Fruit fly (Drosophila melanogaster) whole organism, pupa: ENCODE measurements around the gene bif.

Experiments used
- CG10348 ChIP-seq: fragments of 200-800 bp; sonication (Bioruptor generic); IDR thresholded peaks from 2 replicates; pipeline ENCODE4 v1.3.6; 2022; ENCODE audit warnings: missing biosample characterization, missing genetic modification characterization
- CG12605 ChIP-seq: fragments of 200-800 bp; sonication (Bioruptor generic); IDR thresholded peaks from 2 replicates; pipeline ENCODE4 v1.3.6; 2022; ENCODE audit warnings: missing biosample characterization, missing genetic modification characterization
- CG13204 ChIP-seq: fragments of 200-800 bp; sonication (Bioruptor generic); optimal IDR thresholded peaks from 2 replicates; lab custom pipeline; 2018; ENCODE audit warnings: missing biosample characterization, mild to moderate bottlenecking, missing genetic modification characterization, moderate library complexity
- CG14655 ChIP-seq: fragments of 200-800 bp; sonication (Bioruptor generic); optimal IDR thresholded peaks from 3 replicates; lab custom pipeline; 2017; ENCODE audit warnings: mild to moderate bottlenecking, missing biosample characterization, missing genetic modification reagents, missing genetic modification characterization
- CG15710 ChIP-seq: fragments of 200-800 bp; sonication (Bioruptor generic); optimal IDR thresholded peaks from 2 replicates; lab custom pipeline; 2018; ENCODE audit warnings: missing biosample characterization, mild to moderate bottlenecking, missing genetic modification characterization, moderate library complexity
- CG17806 ChIP-seq: fragments of 200-800 bp; sonication (Bioruptor generic); optimal IDR thresholded peaks from 2 replicates; lab custom pipeline; 2018; ENCODE audit warnings: missing biosample characterization, mild to moderate bottlenecking, missing genetic modification characterization, moderate library complexity
- CG32121 ChIP-seq: fragments of 200-800 bp; sonication (Bioruptor generic); IDR thresholded peaks from 2 replicates; pipeline ENCODE4 v1.3.6; 2022; ENCODE audit warnings: missing biosample characterization, missing genetic modification characterization
- CG34367 ChIP-seq: fragments of 200-800 bp; sonication (Bioruptor generic); optimal IDR thresholded peaks from 2 replicates; lab custom pipeline; 2018; ENCODE audit warnings: missing biosample characterization, mild to moderate bottlenecking, missing genetic modification characterization
- CG4496 ChIP-seq: fragments of 200-800 bp; sonication (Bioruptor generic); IDR thresholded peaks from 3 replicates; pipeline ENCODE4 v1.3.6; 2022; ENCODE audit warnings: missing biosample characterization, missing genetic modification characterization
- CG8159 ChIP-seq: fragments of 200-800 bp; sonication (Bioruptor generic); optimal IDR thresholded peaks from 3 replicates; lab custom pipeline; 2018; ENCODE audit warnings: missing biosample characterization, mild to moderate bottlenecking, missing genetic modification characterization, moderate library complexity
- CG8301 ChIP-seq: fragments of 200-800 bp; sonication (Bioruptor generic); optimal IDR thresholded peaks from 2 replicates; lab custom pipeline; 2018; ENCODE audit warnings: missing biosample characterization, mild to moderate bottlenecking, missing genetic modification characterization
- CG9948 ChIP-seq: fragments of 200-800 bp; sonication (Bioruptor generic); optimal IDR thresholded peaks from 2 replicates; lab custom pipeline; 2018; ENCODE audit warnings: missing biosample characterization, mild to moderate bottlenecking, missing genetic modification characterization, moderate library complexity
- D1 ChIP-seq: fragments of 200-800 bp; sonication (Bioruptor generic); optimal IDR thresholded peaks from 2 replicates; lab custom pipeline; 2018; ENCODE audit warnings: missing biosample characterization, mild to moderate bottlenecking, missing genetic modification characterization, moderate library complexity
- EcR ChIP-seq: fragments of 200-800 bp; sonication (Bioruptor generic); optimal IDR thresholded peaks from 3 replicates; lab custom pipeline; 2019; ENCODE audit warnings: missing biosample characterization, missing genetic modification characterization, mild to moderate bottlenecking, moderate library complexity, missing genetic modification reagents
- Ets98B ChIP-seq: fragments of 200-800 bp; sonication (Bioruptor generic); IDR thresholded peaks from 2 replicates; pipeline ENCODE4 v1.3.6; 2022; ENCODE audit warnings: missing biosample characterization, missing genetic modification characterization
- Pif1A ChIP-seq: fragments of 200-800 bp; sonication (Bioruptor generic); optimal IDR thresholded peaks from 3 replicates; lab custom pipeline; 2016; ENCODE audit warnings: missing biosample characterization, missing genetic modification characterization
- Pif1B ChIP-seq: fragments of 200-800 bp; sonication (Bioruptor generic); optimal IDR thresholded peaks from 3 replicates; lab custom pipeline; 2016; ENCODE audit warnings: missing biosample characterization, missing genetic modification characterization
- Snoo ChIP-seq: fragments of 200-800 bp; sonication (Bioruptor generic); optimal IDR thresholded peaks from 3 replicates; lab custom pipeline; 2017; ENCODE audit warnings: missing biosample characterization, mild to moderate bottlenecking, missing genetic modification characterization, inconsistent platforms
- fd96Ca ChIP-seq: fragments of 200-800 bp; sonication (Bioruptor generic); IDR thresholded peaks from 3 replicates; pipeline ENCODE4 v1.3.6; 2022; ENCODE audit warnings: missing biosample characterization, missing genetic modification characterization
- gl ChIP-seq: fragments of 200-800 bp; sonication (Bioruptor generic); optimal IDR thresholded peaks from 2 replicates; lab custom pipeline; 2018; ENCODE audit warnings: missing biosample characterization, mild to moderate bottlenecking, missing genetic modification characterization
- rn ChIP-seq: fragments of 200-800 bp; sonication (Bioruptor generic); IDR thresholded peaks from 2 replicates; pipeline ENCODE4 v1.3.6; 2022; ENCODE audit warnings: missing biosample characterization, missing genetic modification characterization

The bif gene

DNA sequence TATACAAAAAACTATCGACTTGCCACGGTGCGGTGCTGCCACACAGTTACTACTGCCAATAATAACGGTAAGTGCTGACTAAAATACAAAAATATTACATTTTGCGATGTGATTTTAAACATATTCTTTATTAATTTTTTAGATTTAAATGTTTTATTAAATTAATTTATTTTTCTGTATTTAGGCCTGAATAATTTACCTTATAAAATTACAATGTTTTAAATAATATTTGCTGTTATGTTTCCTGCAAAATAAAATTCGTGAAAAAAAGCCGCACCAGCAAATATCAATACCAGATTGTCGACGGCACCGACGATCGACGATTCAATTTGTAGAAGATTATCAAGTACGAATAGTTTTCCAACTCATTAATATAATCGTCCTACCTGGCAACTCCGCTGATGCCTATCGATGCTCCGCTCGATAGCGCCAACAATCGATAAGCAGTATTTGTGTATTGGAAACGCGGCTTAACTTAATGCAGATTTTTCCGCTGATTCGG lies at the start of gene bif, which contains the start of gene Vlet:
Gene bif, plus strand, starts transcription at position 432 of the 502 bp plus-strand sequence.
Gene Vlet, minus strand, starts transcription at position 51 of the 502 bp plus-strand sequence.
- TF ChIP-seq CG32121, result 0 out of 2 replicates have a peak, but pooled peaks have one; percentile 37
- TF ChIP-seq CG9948 (tag; lab: Kevin White, UChicago), result peak; percentile 58
- TF ChIP-seq CG13204 (GFP tag; lab: Kevin White, UChicago), result no peak
- peak; percentile 30 for TF ChIP-seq CG8301 (tag; lab: Kevin White, UChicago)
- no peak for TF ChIP-seq gl (tag; lab: Kevin White, UChicago)
- peak; percentile 47 for TF ChIP-seq CG15710
- TF ChIP-seq CG17806 (tag; lab: Kevin White, UChicago), result peak; percentile 36
- TF ChIP-seq D1 (tag; lab: Kevin White, UChicago), result peak; percentile 69
- TF ChIP-seq Snoo (tag; lab: Kevin White, UChicago), result peak; percentile 48
- peak; percentile 64; the same call in 1 of the 3 replicates for TF ChIP-seq fd96Ca (GFP tag; lab: Robert Waterston, UW)
- no peak for TF ChIP-seq Pif1A (GFP tag; lab: Kevin White, UChicago)
- TF ChIP-seq CG4496 (GFP tag; lab: Robert Waterston, UW), result 0 out of 3 replicates have a peak, but pooled peaks have one; percentile 17
- TF ChIP-seq CG8159 (tag; lab: Kevin White, UChicago), result peak; percentile 57
- TF ChIP-seq Pif1B (GFP tag; lab: Kevin White, UChicago), result peak; percentile 59
- peak; percentile 50 for TF ChIP-seq CG34367

DNA sequence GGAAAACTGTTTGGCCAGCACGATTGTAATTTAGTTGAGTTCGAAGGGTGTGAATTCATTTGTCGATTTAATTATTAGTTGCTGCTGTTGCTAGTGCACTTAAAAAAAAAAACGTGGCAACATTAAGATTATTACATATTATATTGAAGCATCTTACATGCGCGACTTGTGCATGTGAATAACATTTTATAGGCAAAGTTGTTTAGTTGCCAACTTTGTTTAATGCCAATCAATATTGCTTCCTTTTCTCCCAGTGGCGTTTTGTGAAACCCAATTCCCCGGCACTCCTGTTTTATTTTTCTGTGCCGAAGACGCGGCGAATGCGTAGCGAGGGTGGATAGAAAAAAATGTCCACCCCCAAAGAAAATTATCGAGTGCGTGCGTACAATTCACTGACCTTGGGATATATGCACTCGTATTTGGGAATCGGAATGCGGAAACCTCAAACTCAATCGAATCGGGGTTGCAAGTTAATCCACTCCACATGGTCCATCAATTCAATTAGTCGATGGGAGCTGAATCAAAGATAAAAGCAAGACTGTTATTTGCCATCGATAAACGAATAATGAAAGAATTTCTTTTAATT lies 49.7 kb upstream of the bif start:
- TF ChIP-seq CG4496 (GFP tag; lab: Robert Waterston, UW), result 0 out of 3 replicates have a peak, but pooled peaks have one; percentile 26
- TF ChIP-seq rn (GFP tag; lab: Robert Waterston, UW), result no peak
- TF ChIP-seq Pif1A (GFP tag; lab: Kevin White, UChicago), result peak; percentile 19

DNA sequence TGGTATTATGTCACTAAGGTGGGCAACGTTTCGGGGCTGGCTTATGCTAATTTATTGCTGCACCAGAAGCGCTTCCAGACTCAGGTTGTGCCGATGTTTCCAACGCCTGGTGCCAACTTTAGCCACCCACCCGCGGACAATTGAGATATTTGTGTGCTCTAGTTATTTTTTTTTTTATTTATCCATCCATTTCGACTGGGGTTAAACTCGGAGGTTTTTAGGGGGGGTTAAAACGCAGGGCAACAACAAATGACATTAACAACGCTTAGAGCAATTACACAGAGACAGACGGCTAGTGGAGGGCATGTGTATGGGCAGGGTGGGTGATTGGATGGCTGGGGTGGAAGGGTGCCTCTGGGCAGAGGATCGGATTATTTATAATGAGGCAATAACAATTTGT lies 47.1 kb upstream of the bif start:
- TF ChIP-seq CG10348 (GFP tag; lab: Robert Waterston, UW), result no peak
- TF ChIP-seq CG8159 (tag; lab: Kevin White, UChicago), result no peak
- TF ChIP-seq Pif1B (GFP tag; lab: Kevin White, UChicago), result no peak
- no peak for TF ChIP-seq Ets98B (GFP tag; lab: Robert Waterston, UW)
- no peak for TF ChIP-seq CG15710
- TF ChIP-seq CG13204 (GFP tag; lab: Kevin White, UChicago), result no peak
- no peak for TF ChIP-seq CG4496 (GFP tag; lab: Robert Waterston, UW)
- no peak for TF ChIP-seq gl (tag; lab: Kevin White, UChicago)
- no peak for TF ChIP-seq CG32121
- TF ChIP-seq CG9948 (tag; lab: Kevin White, UChicago), result no peak
- no peak for TF ChIP-seq Snoo (tag; lab: Kevin White, UChicago)
- no peak for TF ChIP-seq Pif1A (GFP tag; lab: Kevin White, UChicago)
- no peak for TF ChIP-seq CG8301 (tag; lab: Kevin White, UChicago)
- no peak for TF ChIP-seq D1 (tag; lab: Kevin White, UChicago)
- no peak for TF ChIP-seq EcR
- TF ChIP-seq CG14655, result no peak
- TF ChIP-seq CG12605, result no peak

DNA sequence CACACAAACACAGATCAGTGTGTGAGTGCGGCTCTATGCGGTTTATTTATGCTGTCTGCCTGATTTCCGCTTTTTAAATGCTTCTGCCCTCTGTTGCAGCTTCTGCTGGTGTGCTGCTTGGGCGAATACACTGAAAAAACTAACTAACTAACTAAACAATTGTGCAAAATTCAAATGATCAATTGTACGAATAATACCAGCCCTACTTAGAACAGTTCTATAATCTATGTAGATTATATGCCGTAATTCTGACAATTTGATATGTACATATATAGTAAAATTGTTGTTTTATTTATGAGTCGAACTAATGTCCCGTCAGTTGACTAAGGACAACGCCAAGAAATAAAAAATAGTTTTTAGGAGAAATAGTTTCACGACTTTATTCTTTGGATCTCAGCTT lies 45.6 kb upstream of the bif start:
- peak; percentile 32 for TF ChIP-seq CG14655
- peak; percentile 44 for TF ChIP-seq CG34367
- peak; percentile 37 for TF ChIP-seq CG9948 (tag; lab: Kevin White, UChicago)
- peak; percentile 51 for TF ChIP-seq CG15710
- peak; percentile 60 for TF ChIP-seq CG17806 (tag; lab: Kevin White, UChicago)
- peak; percentile 45 for TF ChIP-seq CG8159 (tag; lab: Kevin White, UChicago)
- TF ChIP-seq CG8301 (tag; lab: Kevin White, UChicago), result peak; percentile 42

DNA sequence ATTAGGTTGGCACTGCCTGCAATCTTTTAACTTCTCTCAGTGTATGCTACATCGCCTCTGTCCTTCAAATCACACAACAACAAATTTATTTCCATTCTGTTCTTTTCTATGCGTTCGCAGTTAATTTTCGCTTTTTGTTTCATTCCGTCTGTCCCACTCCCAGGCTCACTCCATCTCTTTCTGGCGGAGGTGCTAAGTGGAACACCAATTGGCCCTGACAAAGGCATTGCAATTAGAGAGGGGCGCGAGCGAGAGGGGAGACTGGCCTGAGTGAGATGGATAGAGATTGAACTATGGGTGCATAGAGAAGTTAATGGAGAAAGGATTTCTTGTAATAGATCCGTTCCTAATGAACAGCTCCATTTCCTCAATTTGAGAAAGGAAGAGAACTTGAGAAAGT lies 38.3 kb upstream of the bif start:
- TF ChIP-seq Pif1B (GFP tag; lab: Kevin White, UChicago) (no peak), CG17806 (tag; lab: Kevin White, UChicago) (peak; percentile 2), CG4496 (GFP tag; lab: Robert Waterston, UW) (no peak), CG10348 (GFP tag; lab: Robert Waterston, UW) (no peak), Pif1A (GFP tag; lab: Kevin White, UChicago) (no peak)
- TF ChIP-seq, all 21 proteins: peak for 1

DNA sequence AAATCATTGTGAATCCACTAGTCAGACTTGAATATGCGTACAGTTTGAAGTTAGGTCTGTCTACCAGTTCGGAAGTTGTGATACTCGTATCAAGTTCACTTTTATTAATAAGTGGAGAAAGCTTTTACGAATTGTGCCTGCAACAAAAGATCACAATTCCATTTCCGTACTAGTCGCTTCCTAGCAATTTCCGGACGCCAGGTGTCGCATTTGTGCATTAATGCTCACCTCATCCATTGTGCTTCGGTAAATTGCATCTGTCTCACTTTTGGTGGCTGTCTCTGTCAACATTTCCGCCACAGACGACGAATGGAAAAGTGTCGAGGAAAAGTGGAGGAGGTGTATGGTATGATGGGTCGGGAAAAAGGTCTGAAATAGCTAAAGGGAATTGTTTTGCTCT lies 35.5 kb upstream of the bif start:
- no peak for TF ChIP-seq CG4496 (GFP tag; lab: Robert Waterston, UW)
- TF ChIP-seq CG32121, result no peak
- no peak for TF ChIP-seq CG9948 (tag; lab: Kevin White, UChicago)
- no peak for TF ChIP-seq Ets98B (GFP tag; lab: Robert Waterston, UW)
- TF ChIP-seq CG13204 (GFP tag; lab: Kevin White, UChicago), result no peak
- no peak for TF ChIP-seq CG8159 (tag; lab: Kevin White, UChicago)
- no peak for TF ChIP-seq CG8301 (tag; lab: Kevin White, UChicago)
- no peak for TF ChIP-seq CG12605
- no peak for TF ChIP-seq gl (tag; lab: Kevin White, UChicago)
- no peak for TF ChIP-seq CG34367
- TF ChIP-seq EcR, result no peak
- no peak for TF ChIP-seq D1 (tag; lab: Kevin White, UChicago)
- no peak for TF ChIP-seq CG15710
- no peak for TF ChIP-seq Pif1A (GFP tag; lab: Kevin White, UChicago)
